Fruit fly (Drosophila melanogaster) S2 (cell line): ENCODE measurements around the gene Manf.
A peak's percentile ranks its signal among the peaks of the same experiment; 100 is the strongest.

Experiments used
- CG8478 ChIP-seq: fragments of >200 bp; optimal IDR thresholded peaks from 2 replicates; lab custom pipeline; 2018
- CTCF ChIP-seq, 2 experiments: fragments of >200 bp; optimal IDR thresholded peaks; 2 replicates each; lab custom pipeline; 2018

dm6 chr3R:16351044-16351443 lies 1.8 kb downstream of the Manf start:
- TF ChIP-seq CG8478 (lab: Kevin White, UChicago) (no peak), CTCF (optimal IDR thresholded peaks at IDR 0.05; lab: Kevin White, UChicago) (peak; percentile 83 to 87)
